Fruit fly (Drosophila melanogaster): Measurements from ENCODE around the gene CG14609.
A peak's percentile ranks its signal among the peaks of the same experiment; 100 is the strongest.

The CG14609 gene

DNA sequence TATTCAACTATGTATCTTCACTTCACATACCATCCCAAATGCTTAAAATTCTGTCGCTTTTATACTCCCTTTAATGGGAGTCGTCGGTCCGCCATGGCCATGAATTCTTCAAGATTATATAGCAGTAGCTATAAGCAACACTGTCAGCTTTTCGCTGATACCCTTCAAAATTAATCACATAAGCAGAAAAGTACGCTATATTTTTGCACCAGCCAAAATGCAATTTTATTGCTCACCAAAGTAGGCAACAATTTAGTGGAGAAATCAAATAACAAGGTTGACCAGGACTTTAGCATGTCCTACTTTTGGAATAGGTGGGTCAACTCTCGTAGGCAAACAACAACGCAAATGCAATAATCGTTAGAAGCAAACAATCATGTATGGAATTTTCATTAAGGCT, 921 bp upstream of the CG14609 start:
- TF ChIP-seq D1 (tag; optimal IDR thresholded peaks at IDR 0.05), result peak; percentile 34
- no peak for TF ChIP-seq CG12605 (GFP tag; IDR thresholded peaks at IDR 0.05)

DNA sequence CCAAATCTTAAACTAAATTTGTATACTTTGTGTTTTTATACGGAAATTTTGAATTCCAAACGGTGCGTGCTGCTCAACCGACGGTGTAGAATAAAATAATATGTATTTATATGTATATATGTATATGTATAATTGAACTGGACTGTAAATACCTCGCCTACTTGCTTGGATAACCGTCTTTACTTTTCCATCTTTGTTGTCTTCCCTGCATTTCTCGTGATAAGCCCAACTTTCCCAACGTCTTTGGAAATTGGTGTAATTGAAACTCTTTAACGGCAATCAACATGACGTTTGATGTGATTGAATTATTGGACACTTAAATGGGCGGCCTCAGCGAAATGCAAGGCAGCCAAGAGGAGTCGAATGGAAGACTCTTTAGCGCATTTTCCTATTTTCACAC, 7.6 kb downstream of the CG14609 start, which contains the start of gene CG1288:
Gene CG1288 (minus strand): TSS at position 101 of the 400 bp plus-strand sequence.
- TF ChIP-seq gl (tag; optimal IDR thresholded peaks at IDR 0.05) (no peak), CG34367 (tag; optimal IDR thresholded peaks at IDR 0.05) (no peak), CG8301 (tag; optimal IDR thresholded peaks at IDR 0.05) (no peak), D1 (tag; optimal IDR thresholded peaks at IDR 0.05) (no peak), EcR (GFP tag; optimal IDR thresholded peaks at IDR 0.05) (no peak), Snoo (tag; optimal IDR thresholded peaks at IDR 0.05) (no peak), CG17806 (tag; optimal IDR thresholded peaks at IDR 0.05) (no peak), CG4496 (GFP tag; IDR thresholded peaks at IDR 0.05) (no peak), Ets98B (GFP tag; IDR thresholded peaks at IDR 0.05) (no peak), CG12605 (GFP tag; IDR thresholded peaks at IDR 0.05) (no peak)

DNA sequence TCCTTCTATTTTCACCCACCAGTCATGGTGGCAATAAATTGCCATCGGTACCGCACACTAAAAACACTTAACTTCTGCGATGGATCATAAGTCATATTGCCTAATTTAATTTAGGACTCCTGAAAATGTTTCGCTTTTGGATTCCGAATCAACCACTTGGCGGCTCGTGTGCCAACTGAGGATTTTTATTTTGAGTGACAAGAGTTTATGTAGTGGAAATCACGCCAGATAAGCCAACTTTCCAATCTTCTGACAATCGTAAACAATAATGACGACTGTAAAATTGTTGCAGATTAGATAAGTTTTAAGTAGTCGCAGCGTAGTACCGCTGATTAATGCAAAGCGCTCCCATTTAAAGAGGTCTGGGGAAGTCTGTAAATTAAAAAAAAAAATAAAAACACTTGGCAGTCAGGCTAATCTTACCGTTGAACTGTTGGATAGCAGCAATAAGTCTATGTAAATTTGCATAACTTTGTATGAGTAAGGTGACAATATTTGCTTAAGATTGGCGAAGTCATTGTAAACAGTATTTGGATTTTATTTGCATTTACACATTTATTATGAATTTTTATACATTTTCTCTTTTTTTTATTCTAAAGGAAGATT, 16.3 kb downstream of the CG14609 start, which contains the start of gene CG14606:
Gene CG14606 (minus strand): TSS at position 160 of the 606 bp plus-strand sequence.
- TF ChIP-seq gl (tag; optimal IDR thresholded peaks at IDR 0.05) (no peak), D1 (tag; optimal IDR thresholded peaks at IDR 0.05) (no peak), CG9948 (tag; optimal IDR thresholded peaks at IDR 0.05) (no peak)

DNA sequence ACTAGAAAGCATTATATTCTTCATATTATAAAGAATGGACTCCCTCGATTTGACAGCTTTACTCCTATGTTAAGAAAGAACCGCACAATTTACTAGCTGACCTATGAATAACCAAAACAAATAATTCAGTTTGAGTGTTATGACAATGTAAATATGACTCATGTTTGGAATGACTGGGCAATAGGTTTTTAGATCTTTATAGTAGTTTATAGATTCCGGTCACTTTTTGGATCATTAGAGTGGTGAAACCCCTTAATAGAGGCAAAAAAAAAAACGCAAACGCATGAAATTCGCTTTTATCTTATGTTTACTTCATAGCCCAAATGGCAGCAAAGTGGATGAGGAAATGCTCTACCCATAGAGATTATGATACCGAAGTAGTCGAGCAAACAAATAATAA, 18.8 kb downstream of the CG14609 start, which contains the start of gene CG14605:
Gene CG14605 (minus strand): TSS at position 101 of the 400 bp plus-strand sequence.
- TF ChIP-seq rn (GFP tag; IDR thresholded peaks at IDR 0.05) (no peak), CG15710 (tag; optimal IDR thresholded peaks at IDR 0.05) (no peak), CG10348 (GFP tag; IDR thresholded peaks at IDR 0.05) (no peak), CG12605 (GFP tag; IDR thresholded peaks at IDR 0.05) (no peak), fd96Ca (GFP tag; IDR thresholded peaks at IDR 0.05) (no peak), CG9948 (tag; optimal IDR thresholded peaks at IDR 0.05) (no peak), Ets98B (GFP tag; IDR thresholded peaks at IDR 0.05) (no peak), CG13204 (GFP tag; optimal IDR thresholded peaks at IDR 0.05) (no peak)

DNA sequence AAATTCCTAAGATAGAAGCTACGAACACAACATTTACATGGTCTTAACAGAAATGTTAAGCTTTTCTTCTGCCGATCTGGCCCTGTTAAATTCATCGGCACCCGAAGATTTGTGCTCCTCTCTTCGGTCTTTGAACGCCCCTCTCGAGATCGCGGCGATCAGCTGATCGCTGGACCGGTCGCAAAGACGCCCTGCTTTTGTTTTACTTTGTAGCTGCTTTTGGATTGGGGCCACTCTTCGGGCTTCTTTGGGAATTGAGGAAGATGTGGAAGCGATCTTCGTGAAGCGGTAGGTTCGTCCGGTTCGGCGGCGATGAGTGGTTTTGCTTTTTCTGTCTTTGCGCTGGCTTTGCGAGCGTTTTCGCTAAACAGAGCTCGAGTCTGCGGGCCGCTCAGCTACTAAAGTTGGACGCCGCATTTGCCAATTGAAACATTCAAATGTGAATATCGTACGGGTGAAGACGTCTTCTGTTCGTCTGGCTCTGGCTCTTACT, 23.2 kb downstream of the CG14609 start, which contains the start of gene thw:
Gene thw (plus strand): TSS at position 443 of the 493 bp plus-strand sequence.
- no peak for TF ChIP-seq CG4496 (GFP tag; IDR thresholded peaks at IDR 0.05)
- TF ChIP-seq CG34367 (tag; optimal IDR thresholded peaks at IDR 0.05), result no peak
- no peak for TF ChIP-seq CG9948 (tag; optimal IDR thresholded peaks at IDR 0.05)
- TF ChIP-seq CG8159 (tag; optimal IDR thresholded peaks at IDR 0.05), result no peak
- no peak for TF ChIP-seq Pif1A (GFP tag; optimal IDR thresholded peaks at IDR 0.05)
- TF ChIP-seq CG13204 (GFP tag; optimal IDR thresholded peaks at IDR 0.05), result peak; percentile 90

DNA sequence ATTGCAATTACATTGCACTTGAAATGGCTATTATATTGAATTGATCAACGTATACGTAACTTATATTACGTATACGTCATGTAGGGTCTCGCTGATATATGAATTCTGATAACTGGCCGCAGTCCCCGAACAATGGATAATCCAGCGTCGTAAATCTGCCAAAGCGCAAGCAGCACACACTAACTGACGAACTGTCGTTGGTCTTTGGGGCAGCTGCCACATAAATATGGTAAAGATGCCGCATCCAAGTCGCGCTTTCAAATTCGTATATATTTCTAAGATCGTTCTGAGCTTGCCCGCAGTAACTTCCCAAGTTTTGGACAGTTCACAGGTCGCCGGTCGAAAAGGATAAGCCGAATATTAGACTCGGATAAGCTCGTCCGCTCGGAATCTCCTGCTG, 40.7 kb downstream of the CG14609 start, which contains the start of gene CG14607:
Gene CG14607 (plus strand): TSS at position 301 of the 400 bp plus-strand sequence.
- TF ChIP-seq EcR (GFP tag; optimal IDR thresholded peaks at IDR 0.05) (no peak), CG34367 (tag; optimal IDR thresholded peaks at IDR 0.05) (no peak), gl (tag; optimal IDR thresholded peaks at IDR 0.05) (no peak), CG17806 (tag; optimal IDR thresholded peaks at IDR 0.05) (no peak), CG14655 (GFP tag; optimal IDR thresholded peaks at IDR 0.05) (no peak), CG12605 (GFP tag; IDR thresholded peaks at IDR 0.05) (no peak), CG8301 (tag; optimal IDR thresholded peaks at IDR 0.05) (no peak), Snoo (tag; optimal IDR thresholded peaks at IDR 0.05) (no peak), Pif1A (GFP tag; optimal IDR thresholded peaks at IDR 0.05) (no peak), CG10348 (GFP tag; IDR thresholded peaks at IDR 0.05) (no peak), CG32121 (GFP tag; IDR thresholded peaks at IDR 0.05) (no peak), CG8159 (tag; optimal IDR thresholded peaks at IDR 0.05) (no peak), Ets98B (GFP tag; IDR thresholded peaks at IDR 0.05) (no peak), rn (GFP tag; IDR thresholded peaks at IDR 0.05) (no peak), D1 (tag; optimal IDR thresholded peaks at IDR 0.05) (no peak), CG15710 (tag; optimal IDR thresholded peaks at IDR 0.05) (no peak), CG9948 (tag; optimal IDR thresholded peaks at IDR 0.05) (no peak), fd96Ca (GFP tag; IDR thresholded peaks at IDR 0.05) (no peak), CG13204 (GFP tag; optimal IDR thresholded peaks at IDR 0.05) (no peak), Pif1B (GFP tag; optimal IDR thresholded peaks at IDR 0.05) (no peak)

DNA sequence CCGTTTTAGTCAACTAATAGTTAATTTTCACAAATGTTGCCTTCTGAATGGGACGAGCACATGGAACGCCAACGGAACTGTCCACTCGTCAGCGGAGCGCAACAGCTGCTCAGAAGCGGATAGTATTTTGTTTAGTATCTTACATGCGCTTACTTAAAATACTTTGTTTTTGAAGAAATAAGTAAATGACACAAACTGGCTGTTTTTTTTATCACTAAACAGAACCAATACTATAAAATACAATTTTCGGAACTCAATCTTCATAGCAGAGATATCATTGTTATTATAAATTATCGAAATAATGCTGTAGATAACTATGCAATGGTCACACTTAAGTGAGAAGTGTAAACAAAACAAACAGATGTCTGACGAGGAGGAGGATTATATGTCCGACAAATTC, 46.1 kb downstream of the CG14609 start, which contains the start of the genes Noc3 and CG10053:
Gene Noc3 (minus strand): TSS at position 81 of the 400 bp plus-strand sequence.
Gene CG10053 (plus strand): TSS at position 202 of the 400 bp plus-strand sequence.
- TF ChIP-seq CG14655 (GFP tag; optimal IDR thresholded peaks at IDR 0.05) (no peak), CG32121 (GFP tag; IDR thresholded peaks at IDR 0.05) (no peak), gl (tag; optimal IDR thresholded peaks at IDR 0.05) (no peak), CG34367 (tag; optimal IDR thresholded peaks at IDR 0.05) (no peak), CG9948 (tag; optimal IDR thresholded peaks at IDR 0.05) (no peak), Snoo (tag; optimal IDR thresholded peaks at IDR 0.05) (no peak), fd96Ca (GFP tag; IDR thresholded peaks at IDR 0.05) (no peak), Pif1A (GFP tag; optimal IDR thresholded peaks at IDR 0.05) (no peak)
